Fruit fly (Drosophila melanogaster): Measurements from ENCODE around the gene Roc1a.

Roc1a gene

DNA sequence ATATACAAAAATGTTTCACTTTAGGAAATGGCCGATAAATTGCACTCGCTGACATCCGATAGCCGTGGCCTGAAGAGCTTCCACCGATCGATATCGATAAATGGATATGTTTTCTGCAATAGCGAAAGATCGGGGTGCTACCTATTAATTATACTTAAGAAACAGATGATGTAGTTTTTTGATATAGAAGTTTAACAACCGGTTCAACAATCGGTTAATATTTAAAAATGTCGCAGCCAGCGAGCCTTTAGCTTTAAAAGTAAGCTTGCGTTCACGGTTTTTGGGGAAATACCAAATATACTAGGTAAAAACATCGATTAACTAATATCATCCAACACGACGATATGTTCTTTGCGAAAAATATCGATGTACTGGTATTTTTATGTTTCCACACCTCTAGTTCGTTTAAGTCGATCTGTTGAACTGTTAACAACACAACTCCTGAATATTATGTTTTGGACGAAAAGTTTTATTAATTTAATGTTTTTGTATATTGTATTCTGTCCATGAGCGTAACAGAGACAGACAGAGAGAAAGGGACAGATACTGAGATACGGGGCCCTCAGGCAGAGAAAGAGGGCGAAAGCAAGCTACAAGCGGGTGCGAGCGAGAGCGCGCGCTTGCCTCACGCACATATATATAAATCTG, 11.5 kb upstream of the Roc1a start, which contains the start of gene Dredd (continued):
- TF ChIP-seq disco-r (GFP tag; optimal IDR thresholded peaks at IDR 0.05) (no peak), kay (GFP tag; optimal IDR thresholded peaks at IDR 0.05) (no peak), BEAF-32 (GFP tag; optimal IDR thresholded peaks at IDR 0.05) (peak; percentile 95), bcd (GFP tag; optimal IDR thresholded peaks at IDR 0.05) (no peak), esg (GFP tag; conservative IDR thresholded peaks at IDR 0.05) (no peak), Mrtf (GFP tag; IDR thresholded peaks at IDR 0.05) (no peak), ken (GFP tag; IDR thresholded peaks at IDR 0.05) (no peak), CG31224 (GFP tag; IDR thresholded peaks at IDR 0.05) (no peak), ham (GFP tag; IDR thresholded peaks at IDR 0.05) (no peak), CrebB (tag; optimal IDR thresholded peaks at IDR 0.05) (no peak), insv (GFP tag; optimal IDR thresholded peaks at IDR 0.05) (no peak), HmgZ (tag; optimal IDR thresholded peaks at IDR 0.05) (no peak), CG4707 (GFP tag; optimal IDR thresholded peaks at IDR 0.05) (no peak), Elba2 (GFP tag; optimal IDR thresholded peaks at IDR 0.05) (no peak), HmgD (GFP tag; optimal IDR thresholded peaks at IDR 0.05) (no peak), CG8359 (GFP tag; optimal IDR thresholded peaks at IDR 0.05; ENCODE audit: borderline replicate concordance) (no peak), unc-4 (GFP tag; IDR thresholded peaks at IDR 0.05; ENCODE audit: partially characterized antibody) (peak; percentile 94), gcm (GFP tag; optimal IDR thresholded peaks at IDR 0.05) (peak; percentile 31), Awh (GFP tag; IDR thresholded peaks at IDR 0.05) (no peak), CG4424 (GFP tag; optimal IDR thresholded peaks at IDR 0.05) (no peak), CG12942 (GFP tag; optimal IDR thresholded peaks at IDR 0.05) (no peak), ind (GFP tag; optimal IDR thresholded peaks at IDR 0.05) (no peak), D19B (GFP tag; optimal IDR thresholded peaks at IDR 0.05) (peak; percentile 70), Hmr (GFP tag; optimal IDR thresholded peaks at IDR 0.05) (peak; percentile 28), lov (optimal IDR thresholded peaks at IDR 0.05) (no peak), lov (GFP tag; IDR thresholded peaks at IDR 0.05) (no peak), CG10431 (GFP tag; optimal IDR thresholded peaks at IDR 0.05) (no peak), pan (optimal IDR thresholded peaks at IDR 0.05) (no peak), pan (GFP tag; optimal IDR thresholded peaks at IDR 0.05 in 1 of 2, IDR thresholded peaks at IDR 0.05 in 1 of 2) (no peak), HLH3B (GFP tag; IDR thresholded peaks at IDR 0.05) (no peak), CG6654 (GFP tag; optimal IDR thresholded peaks at IDR 0.05) (no peak), CG8388 (GFP tag; optimal IDR thresholded peaks at IDR 0.05) (no peak), Atf-2 (GFP tag; optimal IDR thresholded peaks at IDR 0.05) (no peak), CG34376 (GFP tag; optimal IDR thresholded peaks at IDR 0.05) (peak; percentile 19), dysf (GFP tag; IDR thresholded peaks at IDR 0.05) (no peak), CG31388 (GFP tag; optimal IDR thresholded peaks at IDR 0.05) (no peak), CG3838 (GFP tag; optimal IDR thresholded peaks at IDR 0.05) (no peak), Atf6 (GFP tag; IDR thresholded peaks at IDR 0.05) (no peak), CG11695 (GFP tag; IDR thresholded peaks at IDR 0.05) (no peak), CG6175 (GFP tag; IDR thresholded peaks at IDR 0.05) (no peak), CG6854 (GFP tag; optimal IDR thresholded peaks at IDR 0.05) (peak; percentile 12), az2 (GFP tag; optimal IDR thresholded peaks at IDR 0.05) (no peak), Dbx (GFP tag; IDR thresholded peaks at IDR 0.05) (0 out of 3 replicates have a peak, but pooled peaks have one; percentile 10), lmd (GFP tag; IDR thresholded peaks at IDR 0.05) (no peak), org-1 (GFP tag; optimal IDR thresholded peaks at IDR 0.05) (no peak), CG2889 (GFP tag; IDR thresholded peaks at IDR 0.05) (no peak), CG9437 (GFP tag; optimal IDR thresholded peaks at IDR 0.05) (no peak), oc (tag; optimal IDR thresholded peaks at IDR 0.05) (no peak), run (tag; optimal IDR thresholded peaks at IDR 0.05) (no peak), shn (GFP tag; optimal IDR thresholded peaks at IDR 0.05) (no peak), Dref (GFP tag; IDR thresholded peaks at IDR 0.05) (peak; percentile 76), CG30020 (tag; optimal IDR thresholded peaks at IDR 0.05) (peak; percentile 40)
